Worm (Caenorhabditis elegans): ENCODE measurements around the gene soc-2.

- no peak for TF ChIP-seq tbx-2 (tag; optimal IDR thresholded peaks at IDR 0.05)
- TF ChIP-seq fkh-10 (GFP tag; optimal IDR thresholded peaks at IDR 0.05) = no peak
- no peak for TF ChIP-seq elt-2 (tag; optimal IDR thresholded peaks at IDR 0.05)
- no peak for TF ChIP-seq npax-4 (tag; optimal IDR thresholded peaks at IDR 0.05)
- TF ChIP-seq lin-11 (tag; optimal IDR thresholded peaks at IDR 0.05) = no peak
- TF ChIP-seq sox-4 (tag; optimal IDR thresholded peaks at IDR 0.05) = no peak
Observed at ce11 chrIV:5160171-5160570, 7.9 kb upstream of the soc-2 start, which contains the start of the genes C24D10.6 and C24D10.4.

Measured in whole organism, late embryonic.